Fruit fly (Drosophila melanogaster): Measurements from ENCODE around the gene emc.
A peak's percentile ranks its signal among the peaks of the same experiment; 100 is the strongest.

emc gene

DNA sequence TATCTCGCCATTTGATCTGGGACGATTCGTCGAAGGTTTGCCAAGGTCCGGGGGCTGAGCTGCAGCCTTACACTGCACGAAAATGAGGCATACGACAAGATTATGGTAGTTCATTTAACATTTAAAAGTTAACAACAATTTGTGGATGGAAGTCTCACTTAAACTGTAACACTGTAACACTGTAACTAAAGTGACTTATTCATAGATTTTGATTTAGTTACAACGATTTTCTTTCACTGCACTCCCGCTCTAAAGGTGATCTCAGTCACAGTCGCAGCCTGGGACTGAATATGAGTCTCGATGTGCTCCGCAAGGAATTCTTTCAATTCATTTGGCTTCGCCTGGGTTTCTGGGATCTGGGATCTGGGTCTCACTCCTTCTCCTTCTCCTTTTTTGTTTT lies 11.0 kb downstream of the emc start (continued):
- TF ChIP-seq emc (GFP tag; optimal IDR thresholded peaks at IDR 0.05) (no peak), CG18011 (GFP tag; optimal IDR thresholded peaks at IDR 0.05) (no peak), Antp (GFP tag; optimal IDR thresholded peaks at IDR 0.05) (peak; percentile 24), ac (GFP tag; optimal IDR thresholded peaks at IDR 0.05) (peak; percentile 77), vvl (GFP tag; IDR thresholded peaks at IDR 0.05) (no peak), CG17802 (tag; optimal IDR thresholded peaks at IDR 0.05) (no peak), row (GFP tag; IDR thresholded peaks at IDR 0.05) (0 out of 3 replicates have a peak, but pooled peaks have one; percentile 25), Hmx (GFP tag; optimal IDR thresholded peaks at IDR 0.05) (no peak), MTF-1 (GFP tag; optimal IDR thresholded peaks at IDR 0.05; ENCODE audit: borderline replicate concordance) (peak; percentile 27), maf-S (GFP tag; optimal IDR thresholded peaks at IDR 0.05) (no peak), ab (GFP tag; optimal IDR thresholded peaks at IDR 0.05) (no peak), CG15696 (tag; optimal IDR thresholded peaks at IDR 0.05) (peak; percentile 82), bowl (GFP tag; IDR thresholded peaks at IDR 0.05) (no peak), mld (GFP tag; IDR thresholded peaks at IDR 0.05; ENCODE audit: partially characterized antibody) (no peak), dati (GFP tag; IDR thresholded peaks at IDR 0.05) (no peak), repo (GFP tag; optimal IDR thresholded peaks at IDR 0.05) (peak; percentile 13), CG7357 (GFP tag; IDR thresholded peaks at IDR 0.05) (no peak), prd (optimal IDR thresholded peaks at IDR 0.05) (no peak), prd (GFP tag; IDR thresholded peaks at IDR 0.05) (peak; percentile 93), peb (GFP tag; IDR thresholded peaks at IDR 0.05) (no peak), Hr39 (optimal IDR thresholded peaks at IDR 0.05) (peak; percentile 21), CG15269 (tag; optimal IDR thresholded peaks at IDR 0.05) (no peak), wor (GFP tag; IDR thresholded peaks at IDR 0.05) (no peak), abd-A (tag; optimal IDR thresholded peaks at IDR 0.05) (no peak), Atf3 (GFP tag; optimal IDR thresholded peaks at IDR 0.05) (peak; percentile 25), sens-2 (GFP tag; IDR thresholded peaks at IDR 0.05) (0 out of 2 replicates have a peak, but pooled peaks have one; percentile 15), lab (GFP tag; optimal IDR thresholded peaks at IDR 0.05) (no peak), gem (tag; optimal IDR thresholded peaks at IDR 0.05) (peak; percentile 62), Awh (GFP tag; IDR thresholded peaks at IDR 0.05) (no peak), wek (GFP tag; optimal IDR thresholded peaks at IDR 0.05) (no peak), Rx (GFP tag; IDR thresholded peaks at IDR 0.05) (0 out of 2 replicates have a peak, but pooled peaks have one; percentile 13), Doc2 (GFP tag; IDR thresholded peaks at IDR 0.05) (no peak), Trl (optimal IDR thresholded peaks at IDR 0.05) (no peak), Trl (GFP tag; optimal IDR thresholded peaks at IDR 0.05) (peak; percentile 6), otp (GFP tag; IDR thresholded peaks at IDR 0.05) (no peak), pho (GFP tag; optimal IDR thresholded peaks at IDR 0.05) (no peak), phol (tag; optimal IDR thresholded peaks at IDR 0.05) (peak; percentile 56), slou (GFP tag; optimal IDR thresholded peaks at IDR 0.05) (no peak), CG11398 (GFP tag; optimal IDR thresholded peaks at IDR 0.05) (no peak), Sox102F (GFP tag; optimal IDR thresholded peaks at IDR 0.05) (no peak), pros (GFP tag; optimal IDR thresholded peaks at IDR 0.05) (no peak), CG10209 (GFP tag; optimal IDR thresholded peaks at IDR 0.05) (peak; percentile 11), CG3995 (GFP tag; optimal IDR thresholded peaks at IDR 0.05) (no peak), inv (GFP tag; IDR thresholded peaks at IDR 0.05; ENCODE audit: partially characterized antibody) (no peak), CG8290 (GFP tag; optimal IDR thresholded peaks at IDR 0.05) (no peak), CG8290 (tag; optimal IDR thresholded peaks at IDR 0.05) (peak in 1 of 2 experiments; percentile 7), onecut (GFP tag; IDR thresholded peaks at IDR 0.05) (no peak), CG8924 (tag; optimal IDR thresholded peaks at IDR 0.05) (peak; percentile 29), CG6254 (GFP tag; optimal IDR thresholded peaks at IDR 0.05) (peak; percentile 33), Ravus (GFP tag; IDR thresholded peaks at IDR 0.05) (no peak), corto (GFP tag; optimal IDR thresholded peaks at IDR 0.05) (peak; percentile 81), H15 (GFP tag; IDR thresholded peaks at IDR 0.05) (no peak), az2 (GFP tag; optimal IDR thresholded peaks at IDR 0.05) (no peak)
